Fruit fly (Drosophila melanogaster): Measurements from ENCODE around the gene CG34180.

The CG34180 gene

dm6 chr2L:6085733-6086317 is 25.5 kb downstream of the CG34180 start:
- TF ChIP-seq HLH106 (tag; optimal IDR thresholded peaks at IDR 0.05) (peak; percentile 22), Dif (GFP tag; optimal IDR thresholded peaks at IDR 0.05; ENCODE audit: partially characterized antibody) (peak; percentile 52), psq (GFP tag; optimal IDR thresholded peaks at IDR 0.05) (peak; percentile 48), Hr78 (GFP tag; optimal IDR thresholded peaks at IDR 0.05) (no peak), Hr83 (GFP tag; optimal IDR thresholded peaks at IDR 0.05; ENCODE audit: poor library complexity, severe bottlenecking) (peak; percentile 52), h (GFP tag; optimal IDR thresholded peaks at IDR 0.05) (peak; percentile 51), brk (GFP tag; optimal IDR thresholded peaks at IDR 0.05) (peak; percentile 27), Dfd (GFP tag; optimal IDR thresholded peaks at IDR 0.05) (no peak), OdsH (GFP tag; optimal IDR thresholded peaks at IDR 0.05) (peak; percentile 49), CrebA (GFP tag; optimal IDR thresholded peaks at IDR 0.05; ENCODE audit: borderline replicate concordance) (peak; percentile 42), dmrt93B (GFP tag; optimal IDR thresholded peaks at IDR 0.05) (no peak), Hnf4 (GFP tag; optimal IDR thresholded peaks at IDR 0.05) (peak; percentile 66), tai (GFP tag; optimal IDR thresholded peaks at IDR 0.05) (peak; percentile 43), fru (GFP tag; optimal IDR thresholded peaks at IDR 0.05) (peak; percentile 41), Rel (GFP tag; optimal IDR thresholded peaks at IDR 0.05) (peak; percentile 25), Rel (tag; optimal IDR thresholded peaks at IDR 0.05) (peak; percentile 40), br (GFP tag; optimal IDR thresholded peaks at IDR 0.05) (peak; percentile 4), GATAd (GFP tag; optimal IDR thresholded peaks at IDR 0.05) (no peak)

DNA sequence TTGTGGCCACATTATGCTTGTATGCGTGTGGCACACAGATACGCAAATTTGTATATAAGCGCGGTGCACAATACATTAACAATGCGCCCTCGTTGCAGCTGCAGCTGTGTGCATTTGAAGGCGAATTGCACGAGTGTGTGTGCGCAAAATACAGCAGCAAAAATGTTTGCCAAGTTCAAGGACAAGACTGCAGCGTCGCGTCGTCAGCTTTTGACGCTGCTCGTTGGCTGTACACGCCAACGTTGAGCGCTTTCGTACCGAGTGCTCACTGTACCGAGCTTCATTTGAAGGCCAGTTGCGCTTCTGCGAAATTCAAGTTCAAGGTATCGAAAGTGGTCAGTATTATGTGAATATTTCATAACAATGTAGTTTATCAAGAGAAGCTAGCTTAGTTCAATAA is 26.5 kb downstream of the CG34180 start:
- TF ChIP-seq br (GFP tag; optimal IDR thresholded peaks at IDR 0.05), result no peak
- no peak for TF ChIP-seq dl (GFP tag; optimal IDR thresholded peaks at IDR 0.05; ENCODE audit: insufficient read depth in 1 of 2, partially characterized antibody in 2 of 2)
- peak; percentile 13 for TF ChIP-seq OdsH (GFP tag; optimal IDR thresholded peaks at IDR 0.05)
- TF ChIP-seq Dif (GFP tag; optimal IDR thresholded peaks at IDR 0.05; ENCODE audit: partially characterized antibody), result peak; percentile 14
- peak; percentile 36 for TF ChIP-seq HLH106 (tag; optimal IDR thresholded peaks at IDR 0.05)
- TF ChIP-seq fru (GFP tag; optimal IDR thresholded peaks at IDR 0.05), result no peak
- TF ChIP-seq h (GFP tag; optimal IDR thresholded peaks at IDR 0.05), result no peak
- peak; percentile 40 for TF ChIP-seq Hr83 (GFP tag; optimal IDR thresholded peaks at IDR 0.05; ENCODE audit: poor library complexity, severe bottlenecking)
- no peak for TF ChIP-seq rgr (GFP tag; optimal IDR thresholded peaks at IDR 0.05)
- no peak for TF ChIP-seq CG9705 (GFP tag; optimal IDR thresholded peaks at IDR 0.05)
- no peak for TF ChIP-seq sage (GFP tag; optimal IDR thresholded peaks at IDR 0.05)
- no peak for TF ChIP-seq Mio (GFP tag; optimal IDR thresholded peaks at IDR 0.05)
- no peak for TF ChIP-seq Rel (GFP tag; optimal IDR thresholded peaks at IDR 0.05)
- peak; percentile 2 for TF ChIP-seq Rel (tag; optimal IDR thresholded peaks at IDR 0.05)
- TF ChIP-seq tai (GFP tag; optimal IDR thresholded peaks at IDR 0.05), result no peak
- TF ChIP-seq psq (GFP tag; optimal IDR thresholded peaks at IDR 0.05), result no peak
- no peak for TF ChIP-seq Jra (GFP tag; optimal IDR thresholded peaks at IDR 0.05)
- TF ChIP-seq Dfd (GFP tag; optimal IDR thresholded peaks at IDR 0.05), result no peak
- TF ChIP-seq ey (GFP tag; optimal IDR thresholded peaks at IDR 0.05), result no peak
- TF ChIP-seq GATAd (GFP tag; optimal IDR thresholded peaks at IDR 0.05), result no peak
- TF ChIP-seq foxo (GFP tag; optimal IDR thresholded peaks at IDR 0.05), result no peak
- TF ChIP-seq Hr78 (GFP tag; optimal IDR thresholded peaks at IDR 0.05), result no peak
- peak; percentile 57 for TF ChIP-seq N (GFP tag; optimal IDR thresholded peaks at IDR 0.05)
- no peak for TF ChIP-seq pan (optimal IDR thresholded peaks at IDR 0.05)
- TF ChIP-seq Abd-B (GFP tag; optimal IDR thresholded peaks at IDR 0.05), result no peak
- TF ChIP-seq Hnf4 (GFP tag; optimal IDR thresholded peaks at IDR 0.05), result no peak
- no peak for TF ChIP-seq usp (GFP tag; optimal IDR thresholded peaks at IDR 0.05)
- no peak for TF ChIP-seq lola (GFP tag; optimal IDR thresholded peaks at IDR 0.05)

dm6 chr2L:6087685-6088084 is 27.4 kb downstream of the CG34180 start:
- TF ChIP-seq br (GFP tag; optimal IDR thresholded peaks at IDR 0.05), result peak; percentile 12
- no peak for TF ChIP-seq woc (GFP tag; optimal IDR thresholded peaks at IDR 0.05)
- TF ChIP-seq CrebA (GFP tag; optimal IDR thresholded peaks at IDR 0.05; ENCODE audit: borderline replicate concordance), result no peak
- no peak for TF ChIP-seq sage (GFP tag; optimal IDR thresholded peaks at IDR 0.05)
- peak; percentile 64 for TF ChIP-seq Hr83 (GFP tag; optimal IDR thresholded peaks at IDR 0.05; ENCODE audit: poor library complexity, severe bottlenecking)
- TF ChIP-seq Dif (GFP tag; optimal IDR thresholded peaks at IDR 0.05; ENCODE audit: partially characterized antibody), result peak; percentile 24
- TF ChIP-seq jim (GFP tag; optimal IDR thresholded peaks at IDR 0.05), result peak; percentile 26
- no peak for TF ChIP-seq OdsH (GFP tag; optimal IDR thresholded peaks at IDR 0.05)
- TF ChIP-seq Sp1 (GFP tag; optimal IDR thresholded peaks at IDR 0.05), result peak; percentile 18
- TF ChIP-seq Rel (GFP tag; optimal IDR thresholded peaks at IDR 0.05), result no peak
- TF ChIP-seq Rel (tag; optimal IDR thresholded peaks at IDR 0.05), result peak; percentile 88

Measured in whole organism, wandering third instar larva.